Worm (Caenorhabditis elegans): ENCODE measurements around the gene toc-1.

Gene toc-1

ce11 chrIII:5236104-5236503 is 38.9 kb upstream of the toc-1 start, which contains the start of gene prx-10:
prx-10 (plus strand) TSS chrIII:5236404.
- TF ChIP-seq zag-1 (tag; optimal IDR thresholded peaks at IDR 0.05) (no peak), elt-2 (tag; optimal IDR thresholded peaks at IDR 0.05) (peak; percentile 24)

DNA sequence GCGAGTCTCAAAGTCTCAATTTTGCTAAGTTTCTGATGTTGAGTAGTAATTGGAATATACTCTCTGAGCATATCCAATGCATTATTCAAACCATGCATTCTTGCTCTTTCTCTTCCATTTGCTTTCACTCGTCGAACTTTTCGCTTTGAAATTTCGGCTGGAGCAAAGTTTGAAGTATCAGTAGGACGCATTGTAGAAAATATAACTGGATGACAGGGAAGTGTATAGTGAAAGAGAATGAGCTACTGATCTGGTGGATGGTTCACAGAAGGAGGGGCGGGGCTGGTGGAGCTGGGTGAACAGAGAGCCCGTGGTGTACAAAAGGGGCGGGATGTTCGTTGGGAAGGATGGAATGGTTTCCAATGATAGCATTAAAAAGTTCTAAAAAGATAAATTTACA is 33.2 kb upstream of the toc-1 start:
- TF ChIP-seq lin-15B (tag; optimal IDR thresholded peaks at IDR 0.05) (no peak), aly-2 (tag; optimal IDR thresholded peaks at IDR 0.05) (no peak), tbx-2 (tag; optimal IDR thresholded peaks at IDR 0.05) (no peak), nhr-23 (tag; optimal IDR thresholded peaks at IDR 0.05) (no peak), fos-1 (tag; optimal IDR thresholded peaks at IDR 0.05) (no peak), nhr-25 (tag; optimal IDR thresholded peaks at IDR 0.05) (no peak), eor-1 (tag; optimal IDR thresholded peaks at IDR 0.05) (no peak), nhr-43 (tag; optimal IDR thresholded peaks at IDR 0.05; ENCODE audit: poor library complexity, severe bottlenecking) (no peak), daf-12 (tag; optimal IDR thresholded peaks at IDR 0.05) (no peak), elt-3 (tag; optimal IDR thresholded peaks at IDR 0.05) (no peak), nhr-237 (tag; optimal IDR thresholded peaks at IDR 0.05) (no peak), unc-39 (tag; optimal IDR thresholded peaks at IDR 0.05) (no peak), elt-2 (tag; optimal IDR thresholded peaks at IDR 0.05) (no peak), lin-39 (tag; optimal IDR thresholded peaks at IDR 0.05) (no peak), ztf-11 (tag; optimal IDR thresholded peaks at IDR 0.05) (no peak), R02D3.7 (tag; optimal IDR thresholded peaks at IDR 0.05) (no peak), ama-1 (optimal IDR thresholded peaks at IDR 0.05) (no peak), mml-1 (tag; optimal IDR thresholded peaks at IDR 0.05) (no peak), egl-27 (tag; optimal IDR thresholded peaks at IDR 0.05) (no peak), unc-62 (GFP tag; optimal IDR thresholded peaks at IDR 0.05) (no peak)

DNA sequence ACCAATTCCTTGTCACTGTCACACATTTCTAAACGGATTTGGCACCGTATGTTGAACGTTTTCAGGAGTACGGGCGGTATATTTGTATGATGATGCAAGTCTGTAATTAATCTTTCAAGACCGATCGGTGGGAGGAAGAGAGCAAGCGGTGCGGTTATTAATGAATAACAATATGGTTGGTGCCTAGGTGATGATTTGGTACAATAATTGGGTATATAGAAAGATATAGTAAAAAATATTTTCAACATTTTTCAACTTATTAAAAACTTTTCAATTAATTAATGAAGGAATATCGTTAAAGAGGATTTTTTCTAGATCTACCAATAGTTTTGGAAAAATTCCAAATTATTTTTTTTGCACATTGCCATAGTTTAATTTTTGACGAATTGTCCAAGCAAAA is 30.5 kb upstream of the toc-1 start, which contains the start of gene cnd-1:
Gene cnd-1 (minus strand): TSS at position 101 of the 400 bp plus-strand sequence.
- TF ChIP-seq egl-27 (tag; optimal IDR thresholded peaks at IDR 0.05), result no peak
- no peak for TF ChIP-seq nhr-12 (tag; optimal IDR thresholded peaks at IDR 0.05)
- no peak for TF ChIP-seq ztf-11 (tag; optimal IDR thresholded peaks at IDR 0.05)
- no peak for TF ChIP-seq fos-1 (tag; optimal IDR thresholded peaks at IDR 0.05)
- TF ChIP-seq hmg-11 (tag; optimal IDR thresholded peaks at IDR 0.05), result no peak
- no peak for TF ChIP-seq skn-1 (tag; optimal IDR thresholded peaks at IDR 0.05)
- no peak for TF ChIP-seq nhr-76 (tag; optimal IDR thresholded peaks at IDR 0.05)
- no peak for TF ChIP-seq ama-1 (optimal IDR thresholded peaks at IDR 0.05)
- TF ChIP-seq fkh-2 (tag; optimal IDR thresholded peaks at IDR 0.05), result no peak
- TF ChIP-seq nhr-28 (tag; optimal IDR thresholded peaks at IDR 0.05), result no peak
- no peak for TF ChIP-seq egl-5 (tag; optimal IDR thresholded peaks at IDR 0.05)
- no peak for TF ChIP-seq sea-2 (GFP tag; optimal IDR thresholded peaks at IDR 0.05)
- TF ChIP-seq elt-2 (tag; optimal IDR thresholded peaks at IDR 0.05), result no peak
- no peak for TF ChIP-seq nhr-67 (tag; optimal IDR thresholded peaks at IDR 0.05)
- no peak for TF ChIP-seq lin-39 (tag; optimal IDR thresholded peaks at IDR 0.05)

ce11 chrIII:5245067-5245466 is 30.0 kb upstream of the toc-1 start:
- TF ChIP-seq ceh-82 (tag; optimal IDR thresholded peaks at IDR 0.05), result no peak
- no peak for TF ChIP-seq nhr-25 (tag; optimal IDR thresholded peaks at IDR 0.05)
- no peak for TF ChIP-seq nhr-237 (tag; optimal IDR thresholded peaks at IDR 0.05)
- TF ChIP-seq R02D3.7 (tag; optimal IDR thresholded peaks at IDR 0.05), result no peak
- TF ChIP-seq lin-39 (tag; optimal IDR thresholded peaks at IDR 0.05), result no peak
- TF ChIP-seq nhr-28 (tag; optimal IDR thresholded peaks at IDR 0.05), result no peak
- no peak for TF ChIP-seq elt-2 (tag; optimal IDR thresholded peaks at IDR 0.05)
- TF ChIP-seq zag-1 (tag; optimal IDR thresholded peaks at IDR 0.05), result no peak
- TF ChIP-seq ceh-9 (tag; optimal IDR thresholded peaks at IDR 0.05), result no peak
- TF ChIP-seq tbx-2 (tag; optimal IDR thresholded peaks at IDR 0.05), result no peak
- TF ChIP-seq snpc-4 (tag; optimal IDR thresholded peaks at IDR 0.05), result no peak
- TF ChIP-seq fkh-10 (GFP tag; optimal IDR thresholded peaks at IDR 0.05), result no peak
- TF ChIP-seq jun-1 (tag; optimal IDR thresholded peaks at IDR 0.05), result no peak
- no peak for TF ChIP-seq lsy-12 (tag; optimal IDR thresholded peaks at IDR 0.05)
- TF ChIP-seq nhr-12 (tag; optimal IDR thresholded peaks at IDR 0.05), result no peak

DNA sequence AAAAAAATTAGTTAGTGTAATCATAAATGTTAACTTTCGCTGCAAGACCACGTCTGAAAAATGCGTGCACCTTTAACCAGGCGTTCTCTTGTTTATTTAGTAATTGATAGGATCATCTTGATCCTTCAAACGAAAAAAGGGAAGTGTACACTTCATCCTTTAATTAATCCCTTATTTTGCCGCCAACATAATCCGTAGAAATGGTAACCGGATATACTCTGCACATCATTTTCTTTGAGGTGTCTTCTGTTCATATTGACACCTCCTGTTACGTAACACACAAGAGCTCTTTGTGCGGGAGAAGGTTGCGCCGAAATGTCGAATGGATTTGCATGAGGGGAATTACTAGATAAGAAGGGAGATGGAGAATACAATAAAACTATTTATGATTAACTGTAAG is 26.3 kb upstream of the toc-1 start:
- TF ChIP-seq ama-1 (optimal IDR thresholded peaks at IDR 0.05), result no peak
- no peak for TF ChIP-seq aly-2 (tag; optimal IDR thresholded peaks at IDR 0.05)
- TF ChIP-seq snpc-4 (tag; optimal IDR thresholded peaks at IDR 0.05), result no peak
- TF ChIP-seq elt-2 (tag; optimal IDR thresholded peaks at IDR 0.05), result no peak
- TF ChIP-seq jun-1 (tag; optimal IDR thresholded peaks at IDR 0.05), result no peak
- TF ChIP-seq mdl-1 (tag; optimal IDR thresholded peaks at IDR 0.05), result no peak
- no peak for TF ChIP-seq unc-39 (tag; optimal IDR thresholded peaks at IDR 0.05)
- TF ChIP-seq lin-39 (tag; optimal IDR thresholded peaks at IDR 0.05), result no peak
- TF ChIP-seq daf-12 (tag; optimal IDR thresholded peaks at IDR 0.05), result no peak
- no peak for TF ChIP-seq ceh-16 (tag; optimal IDR thresholded peaks at IDR 0.05)
- no peak for TF ChIP-seq mml-1 (tag; optimal IDR thresholded peaks at IDR 0.05)
- TF ChIP-seq elt-1 (tag; optimal IDR thresholded peaks at IDR 0.05), result no peak
- no peak for TF ChIP-seq pqm-1 (tag; optimal IDR thresholded peaks at IDR 0.05)
- TF ChIP-seq nhr-23 (tag; optimal IDR thresholded peaks at IDR 0.05), result no peak
- TF ChIP-seq ceh-9 (tag; optimal IDR thresholded peaks at IDR 0.05), result no peak
- no peak for TF ChIP-seq lin-15B (tag; optimal IDR thresholded peaks at IDR 0.05)
